Worm (Caenorhabditis elegans) whole organism, L4/young adult: ENCODE results near the gene T22D1.18.

ENCODE experiments used
- W03F9.2 ChIP-seq: fragments of 150-350 bp; optimal IDR thresholded peaks from 2 replicates; lab custom pipeline; 2014; ENCODE audit warnings: missing biosample characterization, missing genetic modification characterization
- dao-5 ChIP-seq: sonication (generic microtip); optimal IDR thresholded peaks from 2 replicates; lab custom pipeline; 2016; ENCODE audit warnings: missing genotype, missing genetic modification characterization, moderate library complexity, missing compliant biosample characterization
- him-1 ChIP-seq: sonication (generic microtip); optimal IDR thresholded peaks from 2 replicates; lab custom pipeline; 2016; ENCODE audit warnings: missing genotype, missing genetic modification reagents, missing genetic modification characterization, missing compliant biosample characterization

DNA sequence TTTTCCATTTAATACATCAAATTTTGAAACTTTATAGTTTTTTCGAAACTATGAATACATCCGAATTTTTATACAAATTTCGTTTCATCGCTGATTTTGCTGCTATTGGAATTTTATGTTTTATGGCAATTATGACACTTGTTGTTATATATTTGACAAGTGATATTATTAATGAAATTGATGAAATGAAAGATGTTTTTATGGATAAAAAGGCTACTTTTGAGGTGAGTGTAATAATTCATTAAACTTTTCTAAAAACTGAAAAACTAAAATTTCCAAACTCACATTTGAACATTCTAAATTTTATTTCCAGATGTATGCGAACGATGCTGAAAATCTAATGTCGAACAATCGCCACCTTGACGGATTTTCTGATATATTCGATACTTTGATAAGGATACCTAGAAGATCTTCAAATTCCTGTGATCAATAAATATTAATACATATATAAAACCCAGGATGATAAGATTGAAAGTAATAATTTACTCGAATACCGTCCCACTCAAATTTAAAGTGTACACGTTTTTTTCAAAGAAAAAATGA lies 13.9 kb downstream of the T22D1.18 start, which contains the start of the genes T22D1.17 and T22D1.8:
- TF ChIP-seq him-1 (no peak), W03F9.2 (tag; lab: Kevin White, UChicago) (no peak), dao-5 (tag; lab: Kevin White, UChicago) (no peak)
